Fruit fly (Drosophila melanogaster): Measurements from ENCODE around the gene prd.

Gene prd

DNA sequence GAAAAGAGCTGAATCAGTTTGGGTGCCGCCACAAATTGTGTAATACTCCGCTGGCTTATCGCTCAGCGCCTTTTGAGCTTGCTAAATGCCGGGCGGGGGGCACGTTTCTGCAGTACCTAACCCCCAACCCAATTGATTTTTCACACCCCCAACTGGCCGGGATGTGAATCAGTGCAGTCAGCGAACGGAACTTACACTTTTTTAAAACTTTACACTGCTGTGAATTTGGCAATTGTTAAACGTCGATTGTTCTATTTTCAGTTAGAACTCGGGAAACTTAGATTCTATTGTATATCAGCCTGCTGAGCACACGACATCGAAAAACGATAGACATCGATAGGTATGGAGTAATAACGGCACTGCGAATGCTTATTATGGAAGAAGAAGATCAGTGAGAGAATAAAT is 47.4 kb downstream of the prd start, which contains the start of gene Tom70:
Gene Tom70 (minus strand): TSS at position 335 of the 405 bp plus-strand sequence.
- TF ChIP-seq dsf (GFP tag; optimal IDR thresholded peaks at IDR 0.05; ENCODE audit: borderline replicate concordance), result no peak
- TF ChIP-seq Dfd (GFP tag; optimal IDR thresholded peaks at IDR 0.05), result no peak
- TF ChIP-seq fru (GFP tag; optimal IDR thresholded peaks at IDR 0.05), result no peak
- TF ChIP-seq Mio (GFP tag; optimal IDR thresholded peaks at IDR 0.05), result no peak
- TF ChIP-seq ey (GFP tag; optimal IDR thresholded peaks at IDR 0.05), result no peak
- TF ChIP-seq Hr83 (GFP tag; optimal IDR thresholded peaks at IDR 0.05; ENCODE audit: poor library complexity, severe bottlenecking), result no peak
- no peak for TF ChIP-seq br (GFP tag; optimal IDR thresholded peaks at IDR 0.05)
- no peak for TF ChIP-seq lola (GFP tag; optimal IDR thresholded peaks at IDR 0.05)
- no peak for TF ChIP-seq Jra (GFP tag; optimal IDR thresholded peaks at IDR 0.05)
- TF ChIP-seq dl (GFP tag; optimal IDR thresholded peaks at IDR 0.05; ENCODE audit: insufficient read depth in 1 of 2, partially characterized antibody in 2 of 2), result no peak
- no peak for TF ChIP-seq usp (GFP tag; optimal IDR thresholded peaks at IDR 0.05)

DNA sequence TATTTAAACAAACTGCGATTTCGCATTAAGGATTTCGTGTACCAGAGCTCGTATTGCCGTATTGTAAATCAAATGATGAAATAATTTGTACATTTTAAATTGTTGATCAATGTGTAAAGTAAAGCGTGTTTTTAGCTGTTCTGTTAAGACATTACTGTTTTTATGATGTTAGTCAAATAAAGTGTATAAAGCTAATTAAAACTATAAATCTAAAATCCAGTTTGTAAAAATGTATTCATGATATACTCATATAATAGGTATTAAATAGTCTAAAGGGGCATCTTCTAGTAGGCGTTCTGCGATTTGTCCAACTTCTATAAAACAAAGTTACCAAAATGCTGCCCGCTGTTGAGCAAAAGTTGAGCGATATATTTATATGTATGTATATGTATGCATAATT is 51.7 kb downstream of the prd start, which contains the start of gene CG18788:
Gene CG18788 (plus strand): TSS at position 301 of the 400 bp plus-strand sequence.
- TF ChIP-seq usp (GFP tag; optimal IDR thresholded peaks at IDR 0.05) (no peak), N (GFP tag; optimal IDR thresholded peaks at IDR 0.05) (no peak), OdsH (GFP tag; optimal IDR thresholded peaks at IDR 0.05) (no peak), Jra (GFP tag; optimal IDR thresholded peaks at IDR 0.05) (no peak), CG32264 (GFP tag; optimal IDR thresholded peaks at IDR 0.05) (no peak), Hr83 (GFP tag; optimal IDR thresholded peaks at IDR 0.05; ENCODE audit: poor library complexity, severe bottlenecking) (no peak), CrebA (GFP tag; optimal IDR thresholded peaks at IDR 0.05; ENCODE audit: borderline replicate concordance) (no peak), sage (GFP tag; optimal IDR thresholded peaks at IDR 0.05) (no peak), Mio (GFP tag; optimal IDR thresholded peaks at IDR 0.05) (no peak), brk (GFP tag; optimal IDR thresholded peaks at IDR 0.05) (no peak), lola (GFP tag; optimal IDR thresholded peaks at IDR 0.05) (no peak), rgr (GFP tag; optimal IDR thresholded peaks at IDR 0.05) (no peak), Abd-B (GFP tag; optimal IDR thresholded peaks at IDR 0.05) (no peak), dl (GFP tag; optimal IDR thresholded peaks at IDR 0.05; ENCODE audit: insufficient read depth in 1 of 2, partially characterized antibody in 2 of 2) (no peak), Dfd (GFP tag; optimal IDR thresholded peaks at IDR 0.05) (no peak), GATAd (GFP tag; optimal IDR thresholded peaks at IDR 0.05) (no peak), Rel (GFP tag; optimal IDR thresholded peaks at IDR 0.05) (no peak), Rel (tag; optimal IDR thresholded peaks at IDR 0.05) (no peak), h (GFP tag; optimal IDR thresholded peaks at IDR 0.05) (no peak), tai (GFP tag; optimal IDR thresholded peaks at IDR 0.05) (no peak)
